Fruit fly (Drosophila melanogaster): Measurements from ENCODE around the gene CG12025.

- TF ChIP-seq CG15710 (tag; optimal IDR thresholded peaks at IDR 0.05) (no peak), Snoo (tag; optimal IDR thresholded peaks at IDR 0.05) (peak; percentile 51), CG17806 (tag; optimal IDR thresholded peaks at IDR 0.05) (no peak), rn (GFP tag; IDR thresholded peaks at IDR 0.05) (peak; percentile 5), gl (tag; optimal IDR thresholded peaks at IDR 0.05) (no peak), CG8159 (tag; optimal IDR thresholded peaks at IDR 0.05) (peak; percentile 38), CG9948 (tag; optimal IDR thresholded peaks at IDR 0.05) (peak; percentile 5), CG13204 (GFP tag; optimal IDR thresholded peaks at IDR 0.05) (no peak), CG34367 (tag; optimal IDR thresholded peaks at IDR 0.05) (no peak), CG32121 (GFP tag; IDR thresholded peaks at IDR 0.05) (peak; percentile 28; the same call in 1 of the 2 replicates), CG4496 (GFP tag; IDR thresholded peaks at IDR 0.05) (peak; percentile 44), fd96Ca (GFP tag; IDR thresholded peaks at IDR 0.05) (peak; percentile 49; the same call in 2 of the 3 replicates), CG14655 (GFP tag; optimal IDR thresholded peaks at IDR 0.05) (peak; percentile 35), EcR (GFP tag; optimal IDR thresholded peaks at IDR 0.05) (no peak)
Measured at dm6 chr3L:1861794-1862447, 3.3 kb upstream of the CG12025 start, which contains the start of gene Rap1.

Data from whole organism, pupa.